Fruit fly (Drosophila melanogaster): ENCODE data around the gene CG17712.

CG17712 gene

dm6 chr2L:1727826-1728619 lies 23.9 kb downstream of the CG17712 start (continued):
- TF ChIP-seq CG9727 (GFP tag; optimal IDR thresholded peaks at IDR 0.05) (peak; percentile 98), CG2116 (GFP tag; optimal IDR thresholded peaks at IDR 0.05) (peak; percentile 87), MTF-1 (GFP tag; optimal IDR thresholded peaks at IDR 0.05; ENCODE audit: borderline replicate concordance) (peak; percentile 69), PHDP (tag; optimal IDR thresholded peaks at IDR 0.05) (peak; percentile 99), toy (GFP tag; IDR thresholded peaks at IDR 0.05) (peak; percentile 93), row (GFP tag; IDR thresholded peaks at IDR 0.05) (peak; percentile 99), CG12155 (GFP tag; optimal IDR thresholded peaks at IDR 0.05) (peak; percentile 95), CG9797 (GFP tag; optimal IDR thresholded peaks at IDR 0.05) (peak; percentile 49), btn (GFP tag; optimal IDR thresholded peaks at IDR 0.05) (no peak), amos (GFP tag; IDR thresholded peaks at IDR 0.05; ENCODE audit: partially characterized antibody) (peak; percentile 72; the same call in 1 of the 2 replicates), CG18262 (tag; optimal IDR thresholded peaks at IDR 0.05) (peak; percentile 94), CG43689 (GFP tag; IDR thresholded peaks at IDR 0.05) (peak; percentile 89), vfl (GFP tag; optimal IDR thresholded peaks at IDR 0.05) (peak; percentile 94), MBD-R2 (GFP tag; IDR thresholded peaks at IDR 0.05) (peak; percentile 93), prd (optimal IDR thresholded peaks at IDR 0.05) (no peak), prd (GFP tag; IDR thresholded peaks at IDR 0.05) (peak; percentile 97), Bgb (GFP tag; IDR thresholded peaks at IDR 0.05; ENCODE audit: partially characterized antibody) (peak; percentile 79), CG11504 (tag; optimal IDR thresholded peaks at IDR 0.05) (peak; percentile 97), twi (tag; optimal IDR thresholded peaks at IDR 0.05) (peak; percentile 98), cas (GFP tag; IDR thresholded peaks at IDR 0.05) (peak; percentile 93), tll (GFP tag; optimal IDR thresholded peaks at IDR 0.05) (peak in 1 of 2 experiments; percentile 40), CG6791 (GFP tag; IDR thresholded peaks at IDR 0.05; ENCODE audit: partially characterized antibody) (peak; percentile 81), CG6654 (GFP tag; optimal IDR thresholded peaks at IDR 0.05) (peak; percentile 69), Mad (GFP tag; optimal IDR thresholded peaks at IDR 0.05) (peak; percentile 94), wek (GFP tag; optimal IDR thresholded peaks at IDR 0.05) (peak; percentile 87), Deaf1 (tag; optimal IDR thresholded peaks at IDR 0.05) (peak; percentile 88), NC2α (GFP tag; optimal IDR thresholded peaks at IDR 0.05) (peak; percentile 61), YL-1 (GFP tag; optimal IDR thresholded peaks at IDR 0.05) (peak; percentile 98), CG4328 (GFP tag; optimal IDR thresholded peaks at IDR 0.05) (peak; percentile 99), Atf6 (GFP tag; IDR thresholded peaks at IDR 0.05) (peak; percentile 98), dmrt11E (tag; optimal IDR thresholded peaks at IDR 0.05) (peak; percentile 94), CG18011 (GFP tag; optimal IDR thresholded peaks at IDR 0.05) (peak; percentile 91), CG3838 (GFP tag; optimal IDR thresholded peaks at IDR 0.05) (peak; percentile 82), CG12236 (GFP tag; optimal IDR thresholded peaks at IDR 0.05) (peak; percentile 69), al (GFP tag; IDR thresholded peaks at IDR 0.05) (peak; percentile 96), CG3065 (GFP tag; optimal IDR thresholded peaks at IDR 0.05) (peak; percentile 89), CG9932 (GFP tag; IDR thresholded peaks at IDR 0.05) (peak; percentile 99), sisA (GFP tag; IDR thresholded peaks at IDR 0.05) (peak; percentile 95), CG18476 (GFP tag; optimal IDR thresholded peaks at IDR 0.05) (peak; percentile 94), grn (GFP tag; optimal IDR thresholded peaks at IDR 0.05) (peak; percentile 61), usp (GFP tag; optimal IDR thresholded peaks at IDR 0.05) (no peak), CG1233 (GFP tag; optimal IDR thresholded peaks at IDR 0.05) (peak; percentile 93), CG4730 (GFP tag; IDR thresholded peaks at IDR 0.05) (peak; percentile 91), peb (GFP tag; IDR thresholded peaks at IDR 0.05) (peak; percentile 91), Ets65A (GFP tag) (peak; percentile 98), zen2 (GFP tag; IDR thresholded peaks at IDR 0.05; ENCODE audit: partially characterized antibody) (no peak; the same call in 2 of the 3 replicates), da (GFP tag; optimal IDR thresholded peaks at IDR 0.05) (no peak), caup (GFP tag; optimal IDR thresholded peaks at IDR 0.05; ENCODE audit: severe bottlenecking) (peak; percentile 99), org-1 (GFP tag; optimal IDR thresholded peaks at IDR 0.05) (peak; percentile 97)
